Fruit fly (Drosophila melanogaster): ENCODE data around the gene out.

The out gene

dm6 chrX:19321820-19322708 lies at the start of gene out (continued):
- peak; percentile 76 for TF ChIP-seq Antp (GFP tag; optimal IDR thresholded peaks at IDR 0.05)
- TF ChIP-seq kni (GFP tag; optimal IDR thresholded peaks at IDR 0.05), result peak; percentile 91
- peak; percentile 94 for TF ChIP-seq PHDP (tag; optimal IDR thresholded peaks at IDR 0.05)
- TF ChIP-seq NC2β (GFP tag; optimal IDR thresholded peaks at IDR 0.05), result peak; percentile 85
- peak; percentile 59 for TF ChIP-seq CG12236 (GFP tag; optimal IDR thresholded peaks at IDR 0.05)
- TF ChIP-seq CG17186 (GFP tag; optimal IDR thresholded peaks at IDR 0.05), result peak; percentile 51
- peak; percentile 68 for TF ChIP-seq eyg (GFP tag; optimal IDR thresholded peaks at IDR 0.05)
- peak; percentile 98 for TF ChIP-seq zf30C (GFP tag; optimal IDR thresholded peaks at IDR 0.05)
- TF ChIP-seq toy (GFP tag; IDR thresholded peaks at IDR 0.05), result peak; percentile 78
- TF ChIP-seq bab2 (GFP tag; optimal IDR thresholded peaks at IDR 0.05), result peak; percentile 78
- peak; percentile 92 for TF ChIP-seq ranshi (GFP tag; IDR thresholded peaks at IDR 0.05)
- TF ChIP-seq slou (GFP tag; optimal IDR thresholded peaks at IDR 0.05), result peak; percentile 80
- peak; percentile 93 for TF ChIP-seq CG8388 (GFP tag; optimal IDR thresholded peaks at IDR 0.05)
- peak; percentile 91 for TF ChIP-seq CG11456 (GFP tag; IDR thresholded peaks at IDR 0.05)
- no peak for TF ChIP-seq Opbp (GFP tag; IDR thresholded peaks at IDR 0.05; ENCODE audit: partially characterized antibody)
- no peak for TF ChIP-seq Neu2 (GFP tag; optimal IDR thresholded peaks at IDR 0.05; ENCODE audit: borderline replicate concordance)
- TF ChIP-seq Max (GFP tag; optimal IDR thresholded peaks at IDR 0.05), result peak; percentile 93
- peak; percentile 92 for TF ChIP-seq ken (GFP tag; IDR thresholded peaks at IDR 0.05)
- TF ChIP-seq dimm (GFP tag; IDR thresholded peaks at IDR 0.05), result peak; percentile 88
- TF ChIP-seq CG7839 (tag; optimal IDR thresholded peaks at IDR 0.05), result peak; percentile 96
- TF ChIP-seq Taf1 (GFP tag; IDR thresholded peaks at IDR 0.05), result peak; percentile 92
- TF ChIP-seq otp (GFP tag; IDR thresholded peaks at IDR 0.05), result peak; percentile 85
- peak; percentile 54 for TF ChIP-seq emc (GFP tag; optimal IDR thresholded peaks at IDR 0.05)
- peak; percentile 91 for TF ChIP-seq Fer3 (tag; optimal IDR thresholded peaks at IDR 0.05)
- TF ChIP-seq CG11398 (GFP tag; optimal IDR thresholded peaks at IDR 0.05), result peak; percentile 39
- TF ChIP-seq CG18476 (GFP tag; optimal IDR thresholded peaks at IDR 0.05), result peak; percentile 92
- peak; percentile 95 for TF ChIP-seq CG34422 (GFP tag; IDR thresholded peaks at IDR 0.05)
- peak; percentile 91 for TF ChIP-seq Hsf (GFP tag; optimal IDR thresholded peaks at IDR 0.05)
- peak; percentile 87 for TF ChIP-seq slp2 (GFP tag; optimal IDR thresholded peaks at IDR 0.05)
- peak; percentile 91 for TF ChIP-seq ewg (GFP tag; optimal IDR thresholded peaks at IDR 0.05)
- TF ChIP-seq schlank (tag; optimal IDR thresholded peaks at IDR 0.05), result peak; percentile 89
- TF ChIP-seq CG30020 (tag; optimal IDR thresholded peaks at IDR 0.05), result peak; percentile 71
- peak; percentile 87 for TF ChIP-seq bowl (GFP tag; IDR thresholded peaks at IDR 0.05)
- peak; percentile 95 for TF ChIP-seq HHEX (GFP tag; optimal IDR thresholded peaks at IDR 0.05)
- TF ChIP-seq ro (GFP tag; IDR thresholded peaks at IDR 0.05), result peak; percentile 86
- TF ChIP-seq CG6689 (GFP tag; IDR thresholded peaks at IDR 0.05), result peak; percentile 96
- TF ChIP-seq jing (GFP tag; optimal IDR thresholded peaks at IDR 0.05), result peak; percentile 83
- TF ChIP-seq bcd (GFP tag; optimal IDR thresholded peaks at IDR 0.05), result peak; percentile 95
- peak; percentile 96 for TF ChIP-seq CG12659 (GFP tag; optimal IDR thresholded peaks at IDR 0.05)
- TF ChIP-seq stc (GFP tag; IDR thresholded peaks at IDR 0.05), result peak; percentile 93
- peak; percentile 91 for TF ChIP-seq chm (GFP tag; IDR thresholded peaks at IDR 0.05)
- peak; percentile 75 for TF ChIP-seq CG18011 (GFP tag; optimal IDR thresholded peaks at IDR 0.05)
- TF ChIP-seq B-H2 (GFP tag; optimal IDR thresholded peaks at IDR 0.05), result peak; percentile 88
- peak; percentile 89 for TF ChIP-seq CG15011 (GFP tag; optimal IDR thresholded peaks at IDR 0.05)
- TF ChIP-seq knrl (GFP tag; IDR thresholded peaks at IDR 0.05; ENCODE audit: partially characterized antibody), result 0 out of 3 replicates have a peak, but pooled peaks have one; percentile 15
- TF ChIP-seq gcm (GFP tag; optimal IDR thresholded peaks at IDR 0.05), result peak; percentile 91
- peak; percentile 54 for TF ChIP-seq disco-r (GFP tag; optimal IDR thresholded peaks at IDR 0.05)
- TF ChIP-seq CG2712 (tag; optimal IDR thresholded peaks at IDR 0.05), result peak; percentile 96
- TF ChIP-seq Kr (GFP tag; optimal IDR thresholded peaks at IDR 0.05), result peak; percentile 54

Data from whole organism, embryonic.